Fruit fly (Drosophila melanogaster) Kc167 (cell line): Measurements from ENCODE around the gene ppk20.

Experiments used
- Myc ChIP-seq: fragments of >200 bp; optimal IDR thresholded peaks from 2 replicates; lab custom pipeline; 2017; ENCODE audit warnings: missing external identifiers
- Sin3A ChIP-seq: fragments of >200 bp; optimal IDR thresholded peaks from 2 replicates; lab custom pipeline; 2018; ENCODE audit warnings: missing external identifiers
- h ChIP-seq: fragments of >200 bp; optimal IDR thresholded peaks from 3 replicates; lab custom pipeline; 2018; ENCODE audit warnings: missing external identifiers
- insv ChIP-seq: fragments of >200 bp; optimal IDR thresholded peaks from 3 replicates; lab custom pipeline; 2018; ENCODE audit warnings: missing external identifiers
- psq ChIP-seq: fragments of >200 bp; optimal IDR thresholded peaks from 2 replicates; lab custom pipeline; 2017; ENCODE audit warnings: missing external identifiers
- ttk ChIP-seq: sonication (Bioruptor generic); optimal IDR thresholded peaks from 2 replicates; lab custom pipeline; 2017; ENCODE audit warnings: missing external identifiers

Gene ppk20

dm6 chr3R:29681241-29681640, 12.6 kb upstream of the ppk20 start:
- TF ChIP-seq h (lab: Kevin White, UChicago) = no peak
- TF ChIP-seq psq (lab: Kevin White, UChicago) = no peak
- no peak for TF ChIP-seq Myc (lab: Kevin White, UChicago)
- TF ChIP-seq ttk = no peak
- no peak for TF ChIP-seq Sin3A (lab: Kevin White, UChicago)
- no peak for TF ChIP-seq insv

dm6 chr3R:29675333-29675732, 6.7 kb upstream of the ppk20 start, which contains the start of the genes Bub3 and Cap-D2:
TSS of gene Bub3 (minus strand) at chr3R:29675421.
TSS of gene Cap-D2 (plus strand) at chr3R:29675651.
- no peak for TF ChIP-seq ttk
- TF ChIP-seq psq (lab: Kevin White, UChicago) = no peak
- TF ChIP-seq h (lab: Kevin White, UChicago) = no peak
- TF ChIP-seq Sin3A (lab: Kevin White, UChicago) = no peak
- TF ChIP-seq insv = no peak
- TF ChIP-seq Myc (lab: Kevin White, UChicago) = no peak

dm6 chr3R:29672156-29672555, 3.5 kb upstream of the ppk20 start, which contains the start of gene ppk19:
TSS of gene ppk19 (plus strand) at chr3R:29672456.
- TF ChIP-seq insv (no peak), Myc (lab: Kevin White, UChicago) (no peak), h (lab: Kevin White, UChicago) (no peak), psq (lab: Kevin White, UChicago) (no peak), Sin3A (lab: Kevin White, UChicago) (no peak), ttk (no peak)

dm6 chr3R:29671060-29671707, 2.5 kb upstream of the ppk20 start, which contains the start of gene Obp99a:
TSS of gene Obp99a (plus strand) at chr3R:29671657.
- TF ChIP-seq psq (lab: Kevin White, UChicago) = no peak
- TF ChIP-seq h (lab: Kevin White, UChicago) = no peak

- no peak for TF ChIP-seq Myc (lab: Kevin White, UChicago)
- no peak for TF ChIP-seq Sin3A (lab: Kevin White, UChicago)
- no peak for TF ChIP-seq psq (lab: Kevin White, UChicago)
- TF ChIP-seq h (lab: Kevin White, UChicago) = no peak
- no peak for TF ChIP-seq ttk
Measured at dm6 chr3R:29664183-29664829, 4.4 kb downstream of the ppk20 start, which contains the start of gene ppk21. TSS of gene ppk21 (plus strand) at chr3R:29664779.

- TF ChIP-seq h (lab: Kevin White, UChicago) (no peak), Sin3A (lab: Kevin White, UChicago) (no peak), insv (no peak), ttk (no peak), psq (lab: Kevin White, UChicago) (no peak), Myc (lab: Kevin White, UChicago) (no peak)
Measured at dm6 chr3R:29659950-29660349, 8.7 kb downstream of the ppk20 start, which contains the start of gene Dop1R2. TSS of gene Dop1R2 (minus strand) at chr3R:29659984.

dm6 chr3R:29651488-29651887, 17.2 kb downstream of the ppk20 start:
- TF ChIP-seq Sin3A (lab: Kevin White, UChicago) (no peak), insv (no peak), Myc (lab: Kevin White, UChicago) (no peak), h (lab: Kevin White, UChicago) (no peak), ttk (no peak), psq (lab: Kevin White, UChicago) (no peak)

dm6 chr3R:29625883-29626282, 42.8 kb downstream of the ppk20 start:
- TF ChIP-seq psq (lab: Kevin White, UChicago) (no peak), h (lab: Kevin White, UChicago) (no peak), ttk (no peak), insv (no peak), Myc (lab: Kevin White, UChicago) (no peak), Sin3A (lab: Kevin White, UChicago) (no peak)

- TF ChIP-seq psq (lab: Kevin White, UChicago) = no peak
- no peak for TF ChIP-seq insv
- no peak for TF ChIP-seq Sin3A (lab: Kevin White, UChicago)
- TF ChIP-seq ttk = no peak
- TF ChIP-seq Myc (lab: Kevin White, UChicago) = no peak
Measured at dm6 chr3R:29620712-29621479, 47.8 kb downstream of the ppk20 start.

- no peak for TF ChIP-seq psq (lab: Kevin White, UChicago)
Measured at dm6 chr3R:29618515-29619157, 50.0 kb downstream of the ppk20 start, which contains the start of gene CG1907. TSS of gene CG1907 (plus strand) at chr3R:29619065.

- no peak for TF ChIP-seq Sin3A (lab: Kevin White, UChicago)
- TF ChIP-seq insv = no peak
- TF ChIP-seq h (lab: Kevin White, UChicago) = no peak
- TF ChIP-seq Myc (lab: Kevin White, UChicago) = no peak
- TF ChIP-seq ttk = no peak
- no peak for TF ChIP-seq psq (lab: Kevin White, UChicago)
Measured at dm6 chr3R:29617709-29618212, 50.9 kb downstream of the ppk20 start.
